Worm (Caenorhabditis elegans) whole organism, L1 larva: Measurements from ENCODE around the gene szy-2.

Experiments used
- C16A3.4 ChIP-seq: fragments of 150-350 bp; optimal IDR thresholded peaks from 2 replicates; lab custom pipeline; 2014; ENCODE audit warnings: missing biosample characterization, missing genetic modification characterization
- ama-1 ChIP-seq: fragments of 150-350 bp; optimal IDR thresholded peaks from 2 replicates; lab custom pipeline; 2014
- blmp-1 ChIP-seq: fragments of 150-350 bp; optimal IDR thresholded peaks from 2 replicates; lab custom pipeline; 2014; ENCODE audit warnings: missing biosample characterization, missing genetic modification characterization
- ceh-82 ChIP-seq, 3 experiments: fragments of 150-350 bp in 1 of 3; sonication (generic microtip) in 2 of 3; optimal IDR thresholded peaks; 2 replicates each; lab custom pipeline; 2014 to 2017; ENCODE audit warnings: missing biosample characterization in 3 of 3, missing genetic modification characterization in 3 of 3
- ceh-88 ChIP-seq: fragments of 200-800 bp; sonication (Bioruptor generic); IDR thresholded peaks from 2 replicates; pipeline ENCODE4 v1.3.6; 2022; ENCODE audit warnings: missing genetic modification characterization, missing compliant biosample characterization
- ceh-90 ChIP-seq: sonication (generic microtip); optimal IDR thresholded peaks from 2 replicates; lab custom pipeline; 2016; ENCODE audit warnings: missing genetic modification characterization, missing compliant biosample characterization
- dpl-1 ChIP-seq, 3 experiments: fragments of 150-350 bp in 2 of 3; sonication (generic microtip) in 1 of 3; optimal IDR thresholded peaks; 2 replicates each; lab custom pipeline; 2014 to 2017; ENCODE audit warnings: missing biosample characterization in 3 of 3, missing genetic modification characterization in 3 of 3, missing genetic modification reagents in 3 of 3
- efl-1 ChIP-seq, 4 experiments: fragments of 150-350 bp; optimal IDR thresholded peaks in 3 of 4; peaks in 1 of 4; 1 replicate in 1 of 4; 2 replicates in 3 of 4; lab custom pipeline; 2014; ENCODE audit warnings: missing biosample characterization in 2 of 4, missing genetic modification characterization in 2 of 4, missing genetic modification reagents in 2 of 4
- efl-3 ChIP-seq: fragments of 200-800 bp; sonication (Bioruptor generic); optimal IDR thresholded peaks from 2 replicates; lab custom pipeline; 2018; ENCODE audit warnings: mild to moderate bottlenecking, missing genetic modification characterization, missing compliant biosample characterization
- egl-13 ChIP-seq: sonication (generic microtip); optimal IDR thresholded peaks from 2 replicates; lab custom pipeline; 2016; ENCODE audit warnings: missing genotype, missing genetic modification reagents, missing genetic modification characterization, missing compliant biosample characterization
- elt-3 ChIP-seq, 6 experiments: fragments of 150-350 bp in 1 of 6; sonication (generic microtip); optimal IDR thresholded peaks; 2 replicates each; lab custom pipeline; 2017 to 2018; ENCODE audit warnings: missing biosample characterization in 6 of 6, missing genetic modification characterization in 6 of 6, inconsistent platforms in 1 of 6
- fkh-4 ChIP-seq: sonication (generic microtip); optimal IDR thresholded peaks from 2 replicates; lab custom pipeline; 2016; ENCODE audit warnings: missing compliant biosample characterization, missing genetic modification characterization, borderline replicate concordance
- fos-1 ChIP-seq: fragments of 150-350 bp; optimal IDR thresholded peaks from 2 replicates; lab custom pipeline; 2014; ENCODE audit warnings: missing biosample characterization, missing genetic modification characterization
- grh-1 ChIP-seq: fragments of 200-800 bp; sonication (Bioruptor generic); IDR thresholded peaks from 2 replicates; pipeline ENCODE4 v1.3.6; 2022; ENCODE audit warnings: missing genetic modification reagents, missing genetic modification characterization, missing compliant biosample characterization
- hlh-4 ChIP-seq: sonication (generic microtip); optimal IDR thresholded peaks from 2 replicates; lab custom pipeline; 2016; ENCODE audit warnings: mild to moderate bottlenecking, missing genetic modification characterization, missing compliant biosample characterization
- hpl-2 ChIP-seq: fragments of 150-350 bp; optimal IDR thresholded peaks from 2 replicates; lab custom pipeline; 2014; ENCODE audit warnings: missing biosample characterization, missing genetic modification reagents, missing genetic modification characterization
- isw-1 ChIP-seq: fragments of 200-800 bp; sonication (Bioruptor generic); IDR thresholded peaks from 2 replicates; pipeline ENCODE4 v1.3.6; 2022; ENCODE audit warnings: missing genetic modification characterization, missing compliant biosample characterization
- lin-14 ChIP-seq: fragments of 200-800 bp; sonication (Bioruptor generic); optimal IDR thresholded peaks from 2 replicates; lab custom pipeline; 2018; ENCODE audit warnings: mild to moderate bottlenecking, missing genetic modification characterization, moderate library complexity, missing compliant biosample characterization
- lin-15B ChIP-seq: fragments of 150-350 bp; sonication (generic microtip); optimal IDR thresholded peaks from 3 replicates; lab custom pipeline; 2014; ENCODE audit warnings: missing biosample characterization, missing genetic modification characterization
- lin-35 ChIP-seq, 2 experiments: fragments of 150-350 bp; optimal IDR thresholded peaks; 2 replicates each; lab custom pipeline; 2014; ENCODE audit warnings: missing biosample characterization in 2 of 2, missing genetic modification characterization in 2 of 2, missing genetic modification reagents in 2 of 2
- lsy-2 ChIP-seq, 2 experiments: fragments of 150-350 bp; optimal IDR thresholded peaks; 2 replicates each; lab custom pipeline; 2014; ENCODE audit warnings: missing biosample characterization in 2 of 2, missing genetic modification characterization in 2 of 2
- mdl-1 ChIP-seq, 2 experiments: fragments of 150-350 bp; optimal IDR thresholded peaks; 2 replicates each; lab custom pipeline; 2014 to 2017; ENCODE audit warnings: missing biosample characterization in 2 of 2, missing genetic modification characterization in 2 of 2, inconsistent platforms in 1 of 2
- nhr-19 ChIP-seq: fragments of 200-800 bp; sonication (Bioruptor generic); conservative IDR thresholded peaks from 2 replicates; pipeline ENCODE4 v1.3.6; 2022; ENCODE audit warnings: missing genetic modification characterization, missing compliant biosample characterization
- nhr-20 ChIP-seq: sonication (generic microtip); optimal IDR thresholded peaks from 2 replicates; lab custom pipeline; 2016; ENCODE audit warnings: mild to moderate bottlenecking, missing genetic modification characterization, missing compliant biosample characterization
- nhr-237 ChIP-seq: fragments of 150-350 bp; optimal IDR thresholded peaks from 2 replicates; lab custom pipeline; 2014; ENCODE audit warnings: missing biosample characterization, missing genetic modification characterization
- nhr-28 ChIP-seq: fragments of 150-350 bp; optimal IDR thresholded peaks from 2 replicates; lab custom pipeline; 2014; ENCODE audit warnings: missing biosample characterization, missing genetic modification characterization
- nhr-47 ChIP-seq: sonication (generic microtip); optimal IDR thresholded peaks from 2 replicates; lab custom pipeline; 2016; ENCODE audit warnings: mild to moderate bottlenecking, missing genetic modification characterization, moderate library complexity, missing compliant biosample characterization
- nhr-71 ChIP-seq: sonication (generic microtip); optimal IDR thresholded peaks from 2 replicates; lab custom pipeline; 2016; ENCODE audit warnings: mild to moderate bottlenecking, missing genetic modification characterization, moderate library complexity, missing compliant biosample characterization
- nhr-85 ChIP-seq: sonication (generic microtip); peaks from one replicate; lab custom pipeline; 2016; ENCODE audit warnings: missing genetic modification characterization, inconsistent platforms, missing compliant biosample characterization
- skn-1 ChIP-seq: fragments of 150-350 bp; optimal IDR thresholded peaks from 2 replicates; lab custom pipeline; 2014; ENCODE audit warnings: missing biosample characterization, missing genetic modification characterization
- sox-4 ChIP-seq: sonication (generic microtip); optimal IDR thresholded peaks from 2 replicates; lab custom pipeline; 2016; ENCODE audit warnings: missing genetic modification characterization, missing compliant biosample characterization
- sup-37 ChIP-seq: fragments of 200-800 bp; sonication (Bioruptor generic); optimal IDR thresholded peaks from 2 replicates; lab custom pipeline; 2018; ENCODE audit warnings: mild to moderate bottlenecking, missing genetic modification characterization, missing compliant biosample characterization
- swsn-7 ChIP-seq: sonication (generic microtip); optimal IDR thresholded peaks from 2 replicates; lab custom pipeline; 2016; ENCODE audit warnings: missing genetic modification characterization, missing compliant biosample characterization
- tbx-2 ChIP-seq: sonication (generic microtip); optimal IDR thresholded peaks from 2 replicates; lab custom pipeline; 2016; ENCODE audit warnings: missing genetic modification characterization, missing compliant biosample characterization
- tlp-1 ChIP-seq: fragments of 150-350 bp; optimal IDR thresholded peaks from 2 replicates; lab custom pipeline; 2014; ENCODE audit warnings: missing biosample characterization, missing genetic modification characterization
- unc-30 ChIP-seq: sonication (generic microtip); optimal IDR thresholded peaks from 2 replicates; lab custom pipeline; 2017; ENCODE audit warnings: missing biosample characterization, missing genetic modification characterization
- unc-62 ChIP-seq: fragments of 150-350 bp; optimal IDR thresholded peaks from 2 replicates; lab custom pipeline; 2014; ENCODE audit warnings: missing biosample characterization, missing genetic modification reagents, missing genetic modification characterization
- unc-86 ChIP-seq: sonication (generic microtip); optimal IDR thresholded peaks from 2 replicates; lab custom pipeline; 2016; ENCODE audit warnings: missing genetic modification characterization, missing compliant biosample characterization
- unc-98 ChIP-seq: fragments of 200-800 bp; sonication (Bioruptor generic); IDR thresholded peaks from 2 replicates; pipeline ENCODE4 v1.3.6; 2022; ENCODE audit warnings: missing genetic modification characterization, missing compliant biosample characterization
- zip-4 ChIP-seq: fragments of 200-800 bp; sonication (Bioruptor generic); optimal IDR thresholded peaks from 2 replicates; lab custom pipeline; 2018; ENCODE audit warnings: mild to moderate bottlenecking, missing genetic modification characterization, moderate library complexity, missing compliant biosample characterization
- ztf-11 ChIP-seq, 2 experiments: sonication (generic microtip); optimal IDR thresholded peaks; 2 replicates each; lab custom pipeline; 2016 to 2017; ENCODE audit warnings: missing genetic modification characterization in 2 of 2, missing biosample characterization in 1 of 2, missing compliant biosample characterization in 1 of 2

The szy-2 gene

ce11 chrIII:5375001-5375532, 4.0 kb upstream of the szy-2 start:
- TF ChIP-seq sox-4 (tag; lab: Kevin White, UChicago) (no peak), ceh-88 (GFP tag; lab: Robert Waterston, UW) (no peak), efl-1 (optimal IDR thresholded peaks at IDR 0.05; lab: Kevin White, UChicago) (no peak), efl-1 (GFP tag; optimal IDR thresholded peaks at IDR 0.05 in 1 of 2; lab: Kevin White, UChicago) (peak in 1 of 2 experiments; percentile 61), C16A3.4 (no peak), unc-98 (GFP tag; lab: Robert Waterston, UW) (no peak), lin-14 (peak; percentile 35), nhr-85 (tag; lab: Kevin White, UChicago) (no peak), tbx-2 (tag; lab: Kevin White, UChicago) (no peak)
- TF ChIP-seq, all 84 proteins: peak for 2

- TF ChIP-seq blmp-1 (tag; lab: Kevin White, UChicago), result peak; percentile 7
- no peak for TF ChIP-seq efl-1 (optimal IDR thresholded peaks at IDR 0.05; lab: Kevin White, UChicago)
- peak in 1 of 2 experiments; percentile 90 for TF ChIP-seq efl-1 (GFP tag; optimal IDR thresholded peaks at IDR 0.05 in 1 of 2; lab: Kevin White, UChicago)
- TF ChIP-seq unc-86 (tag; lab: Kevin White, UChicago), result no peak
- no peak for TF ChIP-seq lin-15B (tag; lab: Kevin White, UChicago)
These were observed 2.6 kb upstream of the szy-2 start for ce11 chrIII:5373715-5374114.

- no peak for TF ChIP-seq efl-1 (optimal IDR thresholded peaks at IDR 0.05; lab: Kevin White, UChicago)
- TF ChIP-seq efl-1 (GFP tag; optimal IDR thresholded peaks at IDR 0.05 in 1 of 2; lab: Kevin White, UChicago), result peak in 1 of 2 experiments; percentile 42
- TF ChIP-seq nhr-28 (tag; lab: Kevin White, UChicago), result no peak
- no peak for TF ChIP-seq ceh-90
- 0 out of 2 replicates have a peak, but pooled peaks have one; percentile 11 for TF ChIP-seq nhr-19 (GFP tag; lab: Robert Waterston, UW)
- no peak for TF ChIP-seq ceh-88 (GFP tag; lab: Robert Waterston, UW)
- no peak for TF ChIP-seq fos-1 (tag; lab: Kevin White, UChicago)
- peak in 1 of 2 experiments; percentile 25 for TF ChIP-seq mdl-1 (tag; optimal IDR thresholded peaks at IDR 0.05; lab: Kevin White, UChicago)
- TF ChIP-seq ceh-82 (tag; optimal IDR thresholded peaks at IDR 0.05; lab: Kevin White, UChicago), result no peak
- no peak for TF ChIP-seq hpl-2 (GFP tag; lab: Kevin White, UChicago)
- no peak for TF ChIP-seq unc-30 (tag; lab: Kevin White, UChicago)
- peak; percentile 27 for TF ChIP-seq nhr-20 (tag; lab: Kevin White, UChicago)
- no peak for TF ChIP-seq fkh-4 (tag; lab: Kevin White, UChicago)
- TF ChIP-seq egl-13 (tag; lab: Kevin White, UChicago), result no peak
- TF ChIP-seq unc-62 (GFP tag; lab: Kevin White, UChicago), result no peak
- TF ChIP-seq nhr-71 (tag; lab: Kevin White, UChicago), result peak; percentile 24
- no peak for TF ChIP-seq hlh-4 (tag; lab: Kevin White, UChicago)
- no peak for TF ChIP-seq sup-37 (GFP tag; lab: Kevin White, UChicago)
- peak in 1 of 3 experiments; percentile 5 for TF ChIP-seq dpl-1 (GFP tag; optimal IDR thresholded peaks at IDR 0.05; lab: Kevin White, UChicago)
- TF ChIP-seq grh-1, result no peak
- TF ChIP-seq isw-1, result no peak
- peak in 1 of 2 experiments; percentile 50 for TF ChIP-seq lin-35 (GFP tag; optimal IDR thresholded peaks at IDR 0.05; lab: Kevin White, UChicago)
- no peak for TF ChIP-seq ztf-11 (tag; optimal IDR thresholded peaks at IDR 0.05; lab: Kevin White, UChicago)
- TF ChIP-seq elt-3 (tag; optimal IDR thresholded peaks at IDR 0.05; lab: Kevin White, UChicago), result peak in 1 of 6 experiments; percentile 1
- TF ChIP-seq lsy-2 (tag; optimal IDR thresholded peaks at IDR 0.05; lab: Kevin White, UChicago), result peak in 1 of 2 experiments; percentile 27
- TF ChIP-seq skn-1 (tag; lab: Kevin White, UChicago), result no peak
- no peak for TF ChIP-seq efl-3 (GFP tag; lab: Kevin White, UChicago)
- no peak for TF ChIP-seq ama-1
- no peak for TF ChIP-seq nhr-237 (tag; lab: Kevin White, UChicago)
- TF ChIP-seq nhr-47 (tag; lab: Kevin White, UChicago), result no peak
- no peak for TF ChIP-seq zip-4 (GFP tag; lab: Kevin White, UChicago)
- TF ChIP-seq tbx-2 (tag; lab: Kevin White, UChicago), result no peak
- TF ChIP-seq blmp-1 (tag; lab: Kevin White, UChicago), result peak; percentile 37
- no peak for TF ChIP-seq tlp-1 (tag; lab: Kevin White, UChicago)
- no peak for TF ChIP-seq swsn-7 (tag; lab: Kevin White, UChicago)
- peak; percentile 50 for TF ChIP-seq lin-14
- TF ChIP-seq C16A3.4, result no peak
These were observed 1.8 kb upstream of the szy-2 start for ce11 chrIII:5372884-5373283.
